Worm (Caenorhabditis elegans) whole organism, young adult: ENCODE measurements around the gene acr-8.

Source experiments
- B0035.1 ChIP-seq: sonication (generic microtip); optimal IDR thresholded peaks from 2 replicates; lab custom pipeline; 2016; ENCODE audit warnings: missing genetic modification characterization, mild to moderate bottlenecking, missing compliant biosample characterization, missing genotype, missing genetic modification reagents
- F57A8.1 ChIP-seq: fragments of 200-800 bp; sonication (Bioruptor generic); optimal IDR thresholded peaks from 2 replicates; lab custom pipeline; 2018; ENCODE audit warnings: mild to moderate bottlenecking, missing genetic modification characterization, moderate library complexity, missing compliant biosample characterization
- ceh-100 ChIP-seq: fragments of 200-800 bp; sonication (Bioruptor generic); IDR thresholded peaks from 2 replicates; pipeline ENCODE4 v1.3.6; 2022; ENCODE audit warnings: missing genetic modification reagents, missing genetic modification characterization, missing compliant biosample characterization
- ceh-27 ChIP-seq: fragments of 200-800 bp; sonication (Bioruptor generic); optimal IDR thresholded peaks from 2 replicates; lab custom pipeline; 2018; ENCODE audit warnings: mild to moderate bottlenecking, missing genetic modification characterization, moderate library complexity, missing compliant biosample characterization
- egrh-3 ChIP-seq: fragments of 200-800 bp; sonication (Bioruptor generic); IDR thresholded peaks from 2 replicates; pipeline ENCODE4 v1.3.6; 2022; ENCODE audit warnings: missing genetic modification reagents, missing genetic modification characterization, missing compliant biosample characterization
- lin-35 ChIP-seq, 3 experiments: fragments of 150-350 bp in 2 of 3; sonication (generic microtip) in 1 of 3; optimal IDR thresholded peaks; 2 replicates each; lab custom pipeline; 2014 to 2018; ENCODE audit warnings: missing biosample characterization in 3 of 3, missing genetic modification characterization in 3 of 3, missing genetic modification reagents in 3 of 3
- madf-8 ChIP-seq: fragments of 200-800 bp; sonication (Bioruptor generic); conservative IDR thresholded peaks from 2 replicates; pipeline ENCODE4 v1.3.6; 2022; ENCODE audit warnings: missing genetic modification reagents, missing genetic modification characterization, missing compliant biosample characterization
- nhr-179 ChIP-seq: sonication (generic microtip); optimal IDR thresholded peaks from 2 replicates; lab custom pipeline; 2016; ENCODE audit warnings: mild to moderate bottlenecking, missing genetic modification characterization, missing compliant biosample characterization

DNA sequence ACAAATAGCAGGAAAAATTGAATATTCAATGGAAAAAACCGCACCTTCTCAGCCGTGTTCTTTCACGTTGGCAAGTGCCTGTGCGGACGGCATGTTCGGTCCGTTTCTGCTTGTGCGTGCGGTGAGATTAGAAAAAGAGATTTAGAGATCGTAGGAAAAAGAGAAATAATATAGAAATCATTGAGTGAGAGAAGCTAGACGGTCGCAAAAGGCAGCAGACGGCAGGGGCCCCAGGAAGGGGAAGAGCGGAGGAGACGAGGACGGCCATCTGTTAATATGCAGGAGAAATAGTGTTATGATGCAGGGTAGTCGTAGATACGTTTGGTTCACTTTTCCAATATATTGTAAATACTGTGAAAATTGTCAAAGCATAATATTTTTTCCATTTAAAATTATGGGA is 40.0 kb upstream of the acr-8 start, which contains the start of gene Y49A10A.2:
- TF ChIP-seq B0035.1 (no peak), F57A8.1 (no peak), ceh-27 (GFP tag; lab: Kevin White, UChicago) (no peak), nhr-179 (tag; lab: Kevin White, UChicago) (no peak), madf-8 (GFP tag; lab: Robert Waterston, UW) (no peak), egrh-3 (GFP tag; lab: Robert Waterston, UW) (no peak), ceh-100 (GFP tag; lab: Robert Waterston, UW) (no peak), lin-35 (GFP tag; optimal IDR thresholded peaks at IDR 0.05; lab: Kevin White, UChicago) (no peak)
